Worm (Caenorhabditis elegans): ENCODE data around the gene srg-6.

DNA sequence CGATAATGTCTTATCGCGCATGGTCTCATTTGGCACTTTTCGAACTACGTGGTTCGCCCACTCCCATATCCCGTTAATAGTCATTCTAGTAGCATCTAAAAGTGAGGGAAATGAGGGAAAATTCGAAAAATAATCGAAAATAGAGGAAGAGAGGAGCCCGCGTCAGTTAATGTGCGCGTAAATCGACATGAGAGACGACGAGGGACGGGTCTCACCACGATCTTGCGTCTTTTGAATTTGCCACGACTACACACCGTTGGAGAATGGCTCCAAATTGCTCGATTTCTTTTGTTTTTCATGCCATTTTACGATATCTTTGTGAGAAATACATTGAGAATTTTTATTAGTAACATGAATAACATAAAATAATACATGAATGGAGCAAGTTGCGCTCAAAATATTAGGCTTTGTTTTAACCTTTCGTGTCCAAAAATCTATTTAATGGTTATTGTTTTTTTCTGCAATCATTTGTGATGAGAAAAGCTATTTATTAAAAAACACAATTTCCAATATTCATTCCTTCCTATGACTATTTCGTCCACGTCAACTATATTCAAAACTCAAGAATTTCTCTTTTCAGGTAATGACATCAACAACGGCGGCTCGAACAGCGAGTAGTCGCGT, 17.6 kb downstream of the srg-6 start, which contains the start of the genes gen-1 and stt-3:
- no peak for TF ChIP-seq him-1 (tag; optimal IDR thresholded peaks at IDR 0.05)
- no peak for TF ChIP-seq dao-5 (tag; optimal IDR thresholded peaks at IDR 0.05)
- no peak for TF ChIP-seq W03F9.2 (tag; optimal IDR thresholded peaks at IDR 0.05)
